Worm (Caenorhabditis elegans) whole organism, young adult: ENCODE data around the gene Y116A8C.49.

ENCODE experiments used
- C17E4.6 ChIP-seq: fragments of 200-800 bp; sonication (Bioruptor generic); IDR thresholded peaks from 2 replicates; pipeline ENCODE4 v1.3.6; 2022; ENCODE audit warnings: missing genetic modification reagents, missing genetic modification characterization, missing compliant biosample characterization
- F52B5.7 ChIP-seq: sonication (generic microtip); optimal IDR thresholded peaks from 2 replicates; lab custom pipeline; 2016; ENCODE audit warnings: mild to moderate bottlenecking, missing genetic modification characterization, missing compliant biosample characterization
- K12H6.12 ChIP-seq: fragments of 200-800 bp; sonication (Bioruptor generic); optimal IDR thresholded peaks from 2 replicates; lab custom pipeline; 2018; ENCODE audit warnings: mild to moderate bottlenecking, missing genetic modification characterization, missing compliant biosample characterization
- T26A5.8 ChIP-seq: sonication (generic microtip); optimal IDR thresholded peaks from 2 replicates; lab custom pipeline; 2016; ENCODE audit warnings: missing genetic modification characterization, missing compliant biosample characterization
- Y53G8AR.9 ChIP-seq: fragments of 200-800 bp; sonication (Bioruptor generic); conservative IDR thresholded peaks from 2 replicates; pipeline ENCODE4 v1.3.6; 2022; ENCODE audit warnings: missing genetic modification reagents, missing genetic modification characterization, missing compliant biosample characterization
- ZK185.1 ChIP-seq: sonication (generic microtip); optimal IDR thresholded peaks from 2 replicates; lab custom pipeline; 2016; ENCODE audit warnings: mild to moderate bottlenecking, missing genetic modification characterization, missing compliant biosample characterization; ENCODE audit not compliant: poor library complexity, severe bottlenecking
- akir-1 ChIP-seq: fragments of 200-800 bp; sonication (Bioruptor generic); optimal IDR thresholded peaks from 2 replicates; lab custom pipeline; 2018; ENCODE audit warnings: mild to moderate bottlenecking, missing genetic modification characterization, moderate library complexity, missing compliant biosample characterization
- ama-1 ChIP-seq, 3 experiments: fragments of 150-350 bp in 1 of 3; sonication (generic microtip) in 2 of 3; optimal IDR thresholded peaks; 2 replicates each; lab custom pipeline; 2014 to 2018; ENCODE audit warnings: missing biosample characterization in 2 of 3, missing genetic modification characterization in 2 of 3, missing genetic modification reagents in 2 of 3
- aptf-2 ChIP-seq: fragments of 200-800 bp; sonication (Bioruptor generic); conservative IDR thresholded peaks from 2 replicates; pipeline ENCODE4 v1.3.6; 2022; ENCODE audit warnings: missing genetic modification reagents, missing genetic modification characterization, missing compliant biosample characterization
- bed-2 ChIP-seq: fragments of 200-800 bp; sonication (Bioruptor generic); IDR thresholded peaks from 2 replicates; pipeline ENCODE4 v1.3.6; 2022; ENCODE audit warnings: missing genetic modification reagents, missing genetic modification characterization, missing compliant biosample characterization
- ceh-100 ChIP-seq: fragments of 200-800 bp; sonication (Bioruptor generic); IDR thresholded peaks from 2 replicates; pipeline ENCODE4 v1.3.6; 2022; ENCODE audit warnings: missing genetic modification reagents, missing genetic modification characterization, missing compliant biosample characterization
- ceh-91 ChIP-seq: fragments of 200-800 bp; sonication (Bioruptor generic); IDR thresholded peaks from 2 replicates; pipeline ENCODE4 v1.3.6; 2022; ENCODE audit warnings: missing genetic modification reagents, missing genetic modification characterization, missing compliant biosample characterization
- egl-18 ChIP-seq: fragments of 200-800 bp; sonication (Bioruptor generic); IDR thresholded peaks from 2 replicates; pipeline ENCODE4 v1.3.6; 2022; ENCODE audit warnings: missing genetic modification reagents, missing genetic modification characterization, missing compliant biosample characterization
- hsf-1 ChIP-seq: fragments of 200-800 bp; sonication (Bioruptor generic); IDR thresholded peaks from 2 replicates; pipeline ENCODE4 v1.3.6; 2022; ENCODE audit warnings: missing genetic modification reagents, missing genetic modification characterization, missing compliant biosample characterization
- lin-26 ChIP-seq: fragments of 200-800 bp; sonication (Bioruptor generic); IDR thresholded peaks from 2 replicates; pipeline ENCODE4 v1.3.6; 2022; ENCODE audit warnings: missing genetic modification reagents, missing genetic modification characterization, missing compliant biosample characterization
- lsl-1 ChIP-seq: fragments of 200-800 bp; sonication (Bioruptor generic); optimal IDR thresholded peaks from 2 replicates; lab custom pipeline; 2018; ENCODE audit warnings: mild to moderate bottlenecking, missing genetic modification characterization, moderate library complexity, missing compliant biosample characterization
- madf-8 ChIP-seq: fragments of 200-800 bp; sonication (Bioruptor generic); conservative IDR thresholded peaks from 2 replicates; pipeline ENCODE4 v1.3.6; 2022; ENCODE audit warnings: missing genetic modification reagents, missing genetic modification characterization, missing compliant biosample characterization
- mcd-1 ChIP-seq: fragments of 200-800 bp; sonication (Bioruptor generic); IDR thresholded peaks from 2 replicates; pipeline ENCODE4 v1.3.6; 2022; ENCODE audit warnings: missing genetic modification reagents, missing genetic modification characterization, missing compliant biosample characterization
- mxl-1 ChIP-seq: sonication (generic microtip); optimal IDR thresholded peaks from 2 replicates; lab custom pipeline; 2016; ENCODE audit warnings: missing genetic modification characterization, missing compliant biosample characterization
- nhr-80 ChIP-seq: sonication (generic microtip); optimal IDR thresholded peaks from 2 replicates; lab custom pipeline; 2016; ENCODE audit warnings: missing genetic modification characterization, missing compliant biosample characterization
- snpc-1.1 ChIP-seq: sonication (generic microtip); optimal IDR thresholded peaks from 2 replicates; lab custom pipeline; 2017; ENCODE audit warnings: missing genetic modification characterization, mild to moderate bottlenecking, missing compliant biosample characterization, antibody characterized with exemption, moderate library complexity, missing genotype, missing genetic modification reagents; ENCODE audit not compliant: insufficient read depth
- snpc-4 ChIP-seq, 5 experiments: fragments of 150-350 bp in 1 of 5; sonication (generic microtip) in 4 of 5; optimal IDR thresholded peaks; 2 replicates each; lab custom pipeline; 2014 to 2018; ENCODE audit warnings: missing genetic modification characterization in 5 of 5, missing biosample characterization in 3 of 5, antibody characterized with exemption in 2 of 5, mild to moderate bottlenecking in 2 of 5, missing compliant biosample characterization in 2 of 5, missing genotype in 2 of 5, moderate library complexity in 2 of 5, missing genetic modification reagents in 1 of 5
- somi-1 ChIP-seq: fragments of 200-800 bp; sonication (Bioruptor generic); optimal IDR thresholded peaks from 2 replicates; lab custom pipeline; 2018; ENCODE audit warnings: mild to moderate bottlenecking, missing genetic modification characterization, missing compliant biosample characterization
- tbp1 ChIP-seq: fragments of 200-800 bp; sonication (Bioruptor generic); optimal IDR thresholded peaks from 2 replicates; lab custom pipeline; 2018; ENCODE audit warnings: mild to moderate bottlenecking, missing genetic modification characterization, missing compliant biosample characterization
- tlf-1 ChIP-seq: fragments of 200-800 bp; sonication (Bioruptor generic); optimal IDR thresholded peaks from 2 replicates; lab custom pipeline; 2018; ENCODE audit warnings: mild to moderate bottlenecking, missing genetic modification characterization, missing compliant biosample characterization
- ztf-22 ChIP-seq: fragments of 200-800 bp; sonication (Bioruptor generic); optimal IDR thresholded peaks from 2 replicates; lab custom pipeline; 2018; ENCODE audit warnings: mild to moderate bottlenecking, missing genetic modification characterization, moderate library complexity, missing compliant biosample characterization
- ztf-25 ChIP-seq: fragments of 200-800 bp; sonication (Bioruptor generic); IDR thresholded peaks from 2 replicates; pipeline ENCODE4 v1.3.6; 2022; ENCODE audit warnings: missing genetic modification reagents, missing genetic modification characterization, missing compliant biosample characterization
- ztf-26 ChIP-seq: sonication (generic microtip); optimal IDR thresholded peaks from 2 replicates; lab custom pipeline; 2017; ENCODE audit warnings: missing genetic modification characterization, missing compliant biosample characterization
- ztf-28 ChIP-seq: fragments of 200-800 bp; sonication (Bioruptor generic); IDR thresholded peaks from 2 replicates; pipeline ENCODE4 v1.3.6; 2022; ENCODE audit warnings: missing genetic modification reagents, missing genetic modification characterization, missing compliant biosample characterization

Y116A8C.49 gene

DNA sequence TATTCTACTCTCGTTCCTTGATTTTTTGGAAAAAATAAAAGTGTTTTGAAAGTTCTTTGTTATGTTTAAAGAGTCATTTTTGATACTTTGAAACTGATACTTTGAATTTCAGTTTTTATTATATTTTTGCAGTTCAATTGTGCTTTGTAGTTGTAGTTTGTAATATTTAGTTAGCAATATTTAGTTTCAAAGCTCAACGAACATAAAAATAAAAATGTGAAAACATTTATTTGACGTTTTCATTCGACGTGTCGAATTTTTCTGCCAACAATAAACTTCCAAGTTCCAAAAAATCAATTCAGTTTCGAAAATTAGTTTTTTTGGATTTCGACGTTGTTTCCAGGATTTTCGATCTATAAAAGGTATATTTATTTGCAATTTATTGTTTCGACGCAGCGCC is 10.9 kb downstream of the Y116A8C.49 start, which contains the start of gene nep-23:
nep-23 (plus strand) TSS at position 301 of the 400 bp plus-strand sequence.
- TF ChIP-seq T26A5.8 (tag; lab: Kevin White, UChicago) (no peak), ztf-22 (GFP tag; lab: Kevin White, UChicago) (no peak), lin-26 (GFP tag; lab: Robert Waterston, UW) (no peak), ZK185.1 (tag; lab: Kevin White, UChicago) (no peak)

DNA sequence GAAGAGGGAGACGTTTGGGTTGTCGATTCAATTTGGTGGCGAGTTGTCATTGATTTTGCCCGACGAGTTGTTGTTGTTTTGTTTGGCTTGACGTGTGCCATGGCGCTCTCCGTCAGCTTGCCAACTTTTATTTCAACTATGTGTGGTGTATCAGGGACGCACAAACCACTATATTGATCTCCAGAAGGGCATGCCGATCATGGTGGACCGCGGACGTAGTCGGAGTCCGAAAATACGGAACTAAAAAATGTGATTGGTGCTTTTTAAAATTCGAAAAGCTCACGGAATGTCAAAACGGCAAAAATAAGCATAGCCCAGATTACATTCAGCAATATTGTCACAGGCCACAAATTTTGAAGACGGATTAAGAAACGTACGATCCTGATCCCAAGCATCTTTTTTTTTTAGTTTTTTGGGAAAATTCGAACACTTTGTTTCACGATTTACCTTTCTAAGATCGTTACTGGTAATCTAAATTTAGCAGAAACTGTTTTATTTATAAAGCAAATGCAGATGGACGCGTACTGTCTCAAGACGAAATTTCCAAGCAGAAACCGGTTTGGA is 11.7 kb downstream of the Y116A8C.49 start, which contains the start of the genes Y116A8C.470 and Y116A8C.463:
Y116A8C.470 (minus strand) TSS at position 101 of the 564 bp plus-strand sequence.
Y116A8C.463 (plus strand) TSS at position 514 of the 564 bp plus-strand sequence.
- TF ChIP-seq K12H6.12 (no peak), C17E4.6 (GFP tag; lab: Robert Waterston, UW) (no peak)
- TF ChIP-seq, all 124 proteins: peak for 0

DNA sequence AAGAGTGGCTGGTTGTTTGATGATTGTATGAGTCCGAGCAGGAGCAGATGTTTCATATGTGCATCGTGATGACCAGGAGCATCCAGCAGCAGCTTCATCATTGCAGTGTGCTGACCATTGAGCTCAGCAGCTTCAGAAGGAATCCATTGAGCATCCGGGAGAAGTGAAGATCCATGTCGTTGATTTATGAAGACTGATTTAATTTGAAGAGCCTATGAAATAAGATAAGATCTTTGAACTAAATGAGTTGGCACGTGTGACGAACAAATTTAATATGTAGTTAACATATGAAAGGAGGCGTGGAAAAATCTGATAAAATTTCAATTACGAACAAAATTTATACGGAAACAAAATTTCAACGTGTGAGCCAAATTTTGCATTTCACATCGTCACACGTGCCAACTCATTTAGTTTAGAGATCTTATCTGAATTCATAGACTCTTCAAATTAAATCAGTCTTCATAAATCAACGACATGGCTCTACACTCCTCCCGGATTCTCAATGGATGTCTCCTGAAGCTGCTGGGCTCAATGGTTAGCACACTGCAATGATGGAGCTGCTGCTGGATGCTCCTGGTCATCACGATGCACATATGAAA is 13.0 kb downstream of the Y116A8C.49 start, which contains the start of the genes Y116A8C.469 and Y116A8C.468:
Y116A8C.469 (minus strand) TSS at position 101 of the 599 bp plus-strand sequence.
Y116A8C.468 (plus strand) TSS at position 549 of the 599 bp plus-strand sequence.
- TF ChIP-seq tlf-1 (GFP tag; lab: Kevin White, UChicago) = no peak
- no peak for TF ChIP-seq ztf-28 (GFP tag; lab: Robert Waterston, UW)
- TF ChIP-seq hsf-1 (GFP tag; lab: Robert Waterston, UW) = no peak
- TF ChIP-seq egl-18 (GFP tag; lab: Robert Waterston, UW) = no peak
- TF ChIP-seq nhr-80 (tag; lab: Kevin White, UChicago) = no peak
- TF ChIP-seq ama-1 (optimal IDR thresholded peaks at IDR 0.05; lab: Kevin White, UChicago) = no peak
- no peak for TF ChIP-seq ama-1 (GFP tag; optimal IDR thresholded peaks at IDR 0.05; lab: Kevin White, UChicago)
- TF ChIP-seq madf-8 (GFP tag; lab: Robert Waterston, UW) = no peak
- TF ChIP-seq bed-2 (GFP tag; lab: Robert Waterston, UW) = no peak
- TF ChIP-seq mcd-1 (GFP tag; lab: Robert Waterston, UW) = no peak
- TF ChIP-seq aptf-2 (GFP tag; lab: Robert Waterston, UW) = no peak
- TF ChIP-seq snpc-1.1 (tag; lab: Kevin White, UChicago) = no peak
- no peak for TF ChIP-seq ztf-26 (tag; lab: Kevin White, UChicago)
- no peak for TF ChIP-seq somi-1 (GFP tag; lab: Kevin White, UChicago)
- TF ChIP-seq ceh-100 = no peak
- no peak for TF ChIP-seq F52B5.7
- TF ChIP-seq akir-1 = no peak

DNA sequence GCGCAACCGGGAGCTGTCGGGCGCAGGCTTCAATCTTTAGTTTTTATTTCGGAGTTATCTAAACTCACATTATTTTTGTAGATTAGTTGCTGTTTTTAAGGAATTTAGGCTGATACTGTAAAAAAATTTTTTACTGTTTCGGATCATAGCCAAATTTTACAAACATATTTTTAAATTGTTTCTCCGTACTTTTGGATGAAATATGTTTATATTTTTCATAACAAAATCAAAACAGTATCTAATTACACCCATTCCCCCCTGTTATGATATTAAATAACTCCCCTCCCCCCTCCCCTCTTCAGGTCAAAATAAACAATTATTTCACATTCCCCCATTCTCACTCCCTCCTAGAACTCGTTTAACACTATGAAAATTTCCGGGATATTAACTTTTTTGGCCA is 15.2 kb downstream of the Y116A8C.49 start, which contains the start of gene Y116A8C.3:
Y116A8C.3 (plus strand) TSS at position 301 of the 400 bp plus-strand sequence.
- TF ChIP-seq snpc-4 (GFP tag; optimal IDR thresholded peaks at IDR 0.05; lab: Kevin White, UChicago) = no peak
- peak in 1 of 4 experiments; percentile 44 for TF ChIP-seq snpc-4 (tag; optimal IDR thresholded peaks at IDR 0.05; lab: Kevin White, UChicago)
- no peak for TF ChIP-seq Y53G8AR.9 (GFP tag; lab: Robert Waterston, UW)

DNA sequence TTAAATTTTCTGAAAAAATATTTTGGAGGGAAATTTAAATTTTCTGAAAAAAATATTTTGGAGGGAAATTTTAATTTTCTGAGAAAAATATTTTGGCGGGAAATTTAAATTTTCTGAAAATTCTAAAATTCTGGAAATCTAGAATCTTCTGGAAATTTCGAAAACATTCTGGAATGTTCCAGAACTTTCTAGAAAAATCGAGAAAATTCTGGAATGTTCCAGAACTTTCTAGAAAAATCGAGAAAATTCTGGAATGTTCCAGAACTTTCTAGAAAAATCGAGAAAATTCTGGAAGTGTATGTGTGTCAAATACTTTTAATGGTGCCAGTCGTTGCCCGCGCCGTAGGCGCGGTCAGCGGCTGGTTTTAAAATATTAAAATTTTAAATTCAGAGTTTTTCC is 20.1 kb downstream of the Y116A8C.49 start:
- peak; percentile 93 for TF ChIP-seq hsf-1 (GFP tag; lab: Robert Waterston, UW)
- TF ChIP-seq, all 124 proteins: peak for 1; not testable (repeated sequence) for 123

DNA sequence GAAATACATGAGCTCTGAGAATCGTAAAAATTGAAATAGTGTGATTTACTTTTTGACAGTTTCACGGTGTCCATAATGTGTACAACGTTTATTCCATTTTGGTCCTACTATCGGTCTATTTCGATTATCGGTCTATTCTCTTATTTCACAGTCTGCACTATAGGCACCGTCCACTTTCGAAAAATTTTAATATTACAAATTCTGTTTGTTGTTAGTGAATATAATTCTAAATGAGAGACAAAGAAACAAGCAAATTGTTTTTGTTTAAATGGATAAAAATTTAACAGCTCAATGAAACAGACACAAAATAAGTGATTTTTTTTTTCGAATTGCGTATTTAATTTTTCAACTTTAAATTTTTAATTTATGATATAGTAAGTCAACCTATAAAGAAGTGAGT is 32.8 kb downstream of the Y116A8C.49 start:
- TF ChIP-seq ceh-91 (GFP tag; lab: Robert Waterston, UW) = no peak
- no peak for TF ChIP-seq mxl-1 (tag; lab: Kevin White, UChicago)
- TF ChIP-seq tbp1 (GFP tag; lab: Kevin White, UChicago) = no peak
- no peak for TF ChIP-seq ztf-25 (GFP tag; lab: Robert Waterston, UW)
- no peak for TF ChIP-seq Y53G8AR.9 (GFP tag; lab: Robert Waterston, UW)
- no peak for TF ChIP-seq lsl-1
